Fruit fly (Drosophila melanogaster): ENCODE measurements around the gene CG10428.

The CG10428 gene

dm6 chr2L:18934588-18934987, 14.1 kb upstream of the CG10428 start (continued):
- TF ChIP-seq sisA (GFP tag; IDR thresholded peaks at IDR 0.05) = no peak
- no peak for TF ChIP-seq Bdp1 (GFP tag; optimal IDR thresholded peaks at IDR 0.05)
- no peak for TF ChIP-seq kah (GFP tag; optimal IDR thresholded peaks at IDR 0.05)
- no peak for TF ChIP-seq CG12155 (GFP tag; optimal IDR thresholded peaks at IDR 0.05)
- TF ChIP-seq CG10543 (GFP tag; optimal IDR thresholded peaks at IDR 0.05) = no peak
- TF ChIP-seq ttk (GFP tag; IDR thresholded peaks at IDR 0.05) = 0 out of 2 replicates have a peak, but pooled peaks have one; percentile 17
- no peak for TF ChIP-seq ind (GFP tag; optimal IDR thresholded peaks at IDR 0.05)
- no peak for TF ChIP-seq NfI (GFP tag; optimal IDR thresholded peaks at IDR 0.05)
- no peak for TF ChIP-seq Ssrp (tag; optimal IDR thresholded peaks at IDR 0.05)
- no peak for TF ChIP-seq aop (GFP tag; IDR thresholded peaks at IDR 0.05)
- TF ChIP-seq dpn (GFP tag; optimal IDR thresholded peaks at IDR 0.05) = no peak
- TF ChIP-seq sr (GFP tag; IDR thresholded peaks at IDR 0.05) = no peak
- no peak for TF ChIP-seq fu2 (GFP tag; optimal IDR thresholded peaks at IDR 0.05)
- peak; percentile 9 for TF ChIP-seq Nf-YC (tag; optimal IDR thresholded peaks at IDR 0.05)
- TF ChIP-seq inv (GFP tag; IDR thresholded peaks at IDR 0.05; ENCODE audit: partially characterized antibody) = no peak
- no peak for TF ChIP-seq CG14441 (GFP tag; IDR thresholded peaks at IDR 0.05)
- no peak for TF ChIP-seq Sin3A (optimal IDR thresholded peaks at IDR 0.05)
- TF ChIP-seq Gug (GFP tag; IDR thresholded peaks at IDR 0.05) = no peak
- peak; percentile 42 for TF ChIP-seq sqz (GFP tag; optimal IDR thresholded peaks at IDR 0.05)
- no peak for TF ChIP-seq CG9876 (GFP tag; optimal IDR thresholded peaks at IDR 0.05)
- no peak for TF ChIP-seq Atf3 (GFP tag; optimal IDR thresholded peaks at IDR 0.05)
- TF ChIP-seq CG9609 (GFP tag; optimal IDR thresholded peaks at IDR 0.05) = no peak
- no peak for TF ChIP-seq CG13624 (GFP tag; optimal IDR thresholded peaks at IDR 0.05)
- no peak for TF ChIP-seq crp (GFP tag; optimal IDR thresholded peaks at IDR 0.05)
- TF ChIP-seq CG2202 (tag; optimal IDR thresholded peaks at IDR 0.05) = no peak
- TF ChIP-seq pfk (GFP tag; optimal IDR thresholded peaks at IDR 0.05) = no peak
- no peak for TF ChIP-seq Hmx (GFP tag; optimal IDR thresholded peaks at IDR 0.05)
- no peak for TF ChIP-seq HmgZ (tag; optimal IDR thresholded peaks at IDR 0.05)
- no peak for TF ChIP-seq lmd (GFP tag; IDR thresholded peaks at IDR 0.05)
- no peak for TF ChIP-seq prd (optimal IDR thresholded peaks at IDR 0.05)
- TF ChIP-seq prd (GFP tag; IDR thresholded peaks at IDR 0.05) = peak; percentile 17; the same call in 1 of the 3 replicates
- TF ChIP-seq hth (optimal IDR thresholded peaks at IDR 0.05) = no peak
- no peak for TF ChIP-seq slou (GFP tag; optimal IDR thresholded peaks at IDR 0.05)
- TF ChIP-seq CG34422 (GFP tag; IDR thresholded peaks at IDR 0.05) = no peak
- TF ChIP-seq crc (GFP tag; optimal IDR thresholded peaks at IDR 0.05) = no peak
- TF ChIP-seq Ada2b (GFP tag; IDR thresholded peaks at IDR 0.05) = no peak
- no peak for TF ChIP-seq CG43689 (GFP tag; IDR thresholded peaks at IDR 0.05)
- no peak for TF ChIP-seq lbe (GFP tag; optimal IDR thresholded peaks at IDR 0.05)
- TF ChIP-seq CG15696 (tag; optimal IDR thresholded peaks at IDR 0.05) = no peak
- TF ChIP-seq D19A (tag; optimal IDR thresholded peaks at IDR 0.05) = no peak
- TF ChIP-seq CG17328 (GFP tag; IDR thresholded peaks at IDR 0.05) = peak; percentile 33; the same call in 1 of the 2 replicates
- TF ChIP-seq CG1602 (GFP tag; optimal IDR thresholded peaks at IDR 0.05) = no peak
- TF ChIP-seq jing (GFP tag; optimal IDR thresholded peaks at IDR 0.05) = no peak
- peak; percentile 10 for TF ChIP-seq CG3407 (GFP tag; optimal IDR thresholded peaks at IDR 0.05)
- TF ChIP-seq CG7357 (GFP tag; IDR thresholded peaks at IDR 0.05) = no peak
- TF ChIP-seq wdn (GFP tag; IDR thresholded peaks at IDR 0.05) = no peak
- TF ChIP-seq ash1 (GFP tag; optimal IDR thresholded peaks at IDR 0.05) = no peak
- no peak for TF ChIP-seq CG15073 (GFP tag; optimal IDR thresholded peaks at IDR 0.05)
- TF ChIP-seq Hr3 (GFP tag; optimal IDR thresholded peaks at IDR 0.05) = no peak
- TF ChIP-seq dimm (GFP tag; IDR thresholded peaks at IDR 0.05) = no peak
- TF ChIP-seq tin (GFP tag; optimal IDR thresholded peaks at IDR 0.05) = no peak
- TF ChIP-seq CG4404 (GFP tag; IDR thresholded peaks at IDR 0.05) = no peak
- no peak for TF ChIP-seq CG1529 (GFP tag; optimal IDR thresholded peaks at IDR 0.05)
- TF ChIP-seq Six4 (GFP tag; optimal IDR thresholded peaks at IDR 0.05) = no peak
